Worm (Caenorhabditis elegans) whole organism, L2 larva: ENCODE measurements around the gene dvc-1.

Source experiments
- C34F6.9 ChIP-seq: fragments of 150-350 bp; optimal IDR thresholded peaks from 2 replicates; lab custom pipeline; 2014; ENCODE audit warnings: missing biosample characterization, missing genetic modification characterization
- F13H6.1 ChIP-seq: sonication (generic microtip); optimal IDR thresholded peaks from 2 replicates; lab custom pipeline; 2016; ENCODE audit warnings: missing genetic modification characterization, missing compliant biosample characterization
- R02D3.7 ChIP-seq: fragments of 150-350 bp; optimal IDR thresholded peaks from 2 replicates; lab custom pipeline; 2014; ENCODE audit warnings: missing biosample characterization, missing genetic modification characterization
- Y55F3AM.14 ChIP-seq: fragments of 200-800 bp; sonication (Bioruptor generic); optimal IDR thresholded peaks from 2 replicates; lab custom pipeline; 2018; ENCODE audit warnings: mild to moderate bottlenecking, missing genetic modification characterization, missing compliant biosample characterization
- ZK546.5 ChIP-seq: sonication (generic microtip); optimal IDR thresholded peaks from 2 replicates; lab custom pipeline; 2017; ENCODE audit warnings: missing biosample characterization, missing genetic modification characterization
- alr-1 ChIP-seq: fragments of 150-350 bp; optimal IDR thresholded peaks from 2 replicates; lab custom pipeline; 2014; ENCODE audit warnings: missing biosample characterization, missing genetic modification characterization
- aly-2 ChIP-seq: fragments of 150-350 bp; optimal IDR thresholded peaks from 2 replicates; lab custom pipeline; 2014; ENCODE audit warnings: missing biosample characterization, missing genetic modification characterization
- blmp-1 ChIP-seq: sonication (generic microtip); optimal IDR thresholded peaks from 2 replicates; lab custom pipeline; 2017; ENCODE audit warnings: missing genetic modification characterization, mild to moderate bottlenecking, missing compliant biosample characterization, antibody characterized with exemption, moderate library complexity; ENCODE audit not compliant: insufficient read depth
- ceh-16 ChIP-seq: fragments of 150-350 bp; optimal IDR thresholded peaks from 2 replicates; lab custom pipeline; 2014; ENCODE audit warnings: missing biosample characterization, missing genetic modification characterization
- ceh-82 ChIP-seq: fragments of 150-350 bp; optimal IDR thresholded peaks from 2 replicates; lab custom pipeline; 2014; ENCODE audit warnings: missing biosample characterization, missing genetic modification characterization
- crh-2 ChIP-seq: sonication (generic microtip); optimal IDR thresholded peaks from 2 replicates; lab custom pipeline; 2017; ENCODE audit warnings: missing biosample characterization, missing genetic modification characterization
- dmd-4 ChIP-seq: sonication (generic microtip); optimal IDR thresholded peaks from 2 replicates; lab custom pipeline; 2017; ENCODE audit warnings: missing biosample characterization, missing genetic modification characterization
- egl-27 ChIP-seq: sonication (generic microtip); optimal IDR thresholded peaks from 3 replicates; lab custom pipeline; 2017; ENCODE audit warnings: missing biosample characterization, missing genetic modification reagents, missing genetic modification characterization
- elt-1 ChIP-seq: fragments of 150-350 bp; optimal IDR thresholded peaks from 2 replicates; lab custom pipeline; 2014; ENCODE audit warnings: missing biosample characterization, missing genetic modification characterization
- elt-3 ChIP-seq: sonication (generic microtip); optimal IDR thresholded peaks from 2 replicates; lab custom pipeline; 2017; ENCODE audit warnings: missing biosample characterization, missing genetic modification characterization
- fos-1 ChIP-seq: fragments of 150-350 bp; optimal IDR thresholded peaks from 2 replicates; lab custom pipeline; 2014; ENCODE audit warnings: missing biosample characterization, missing genetic modification characterization
- gmeb-1 ChIP-seq: fragments of 150-350 bp; optimal IDR thresholded peaks from 2 replicates; lab custom pipeline; 2014; ENCODE audit warnings: missing biosample characterization, missing genetic modification characterization
- lin-11 ChIP-seq: fragments of 150-350 bp; sonication (generic microtip); optimal IDR thresholded peaks from 2 replicates; lab custom pipeline; 2014; ENCODE audit warnings: missing biosample characterization, missing genetic modification characterization, inconsistent platforms, mixed read lengths
- lin-39 ChIP-seq: fragments of 150-350 bp; optimal IDR thresholded peaks from 2 replicates; lab custom pipeline; 2014; ENCODE audit warnings: missing biosample characterization, missing genetic modification reagents, missing genetic modification characterization
- lsy-2 ChIP-seq, 2 experiments: fragments of 150-350 bp in 1 of 2; sonication (generic microtip) in 1 of 2; optimal IDR thresholded peaks; 2 replicates each; lab custom pipeline; 2014 to 2017; ENCODE audit warnings: missing biosample characterization in 2 of 2, missing genetic modification characterization in 2 of 2
- mab-5 ChIP-seq: fragments of 150-350 bp; optimal IDR thresholded peaks from 2 replicates; lab custom pipeline; 2014; ENCODE audit warnings: missing biosample characterization, missing genetic modification characterization
- mbf-1 ChIP-seq: sonication (generic microtip); optimal IDR thresholded peaks from 2 replicates; lab custom pipeline; 2017; ENCODE audit warnings: missing biosample characterization, missing genetic modification characterization
- mdl-1 ChIP-seq, 2 experiments: fragments of 150-350 bp in 1 of 2; sonication (generic microtip) in 1 of 2; optimal IDR thresholded peaks; 2 replicates each; lab custom pipeline; 2017; ENCODE audit warnings: missing biosample characterization in 2 of 2, missing genetic modification characterization in 2 of 2
- nhr-10 ChIP-seq: sonication (generic microtip); optimal IDR thresholded peaks from 2 replicates; lab custom pipeline; 2017; ENCODE audit warnings: missing biosample characterization, missing genetic modification characterization
- nhr-11 ChIP-seq: fragments of 150-350 bp; optimal IDR thresholded peaks from 2 replicates; lab custom pipeline; 2014; ENCODE audit warnings: missing biosample characterization, missing genetic modification characterization
- nhr-129 ChIP-seq: fragments of 150-350 bp; optimal IDR thresholded peaks from 2 replicates; lab custom pipeline; 2014; ENCODE audit warnings: missing biosample characterization, missing genetic modification characterization
- nhr-23 ChIP-seq: fragments of 150-350 bp; optimal IDR thresholded peaks from 2 replicates; lab custom pipeline; 2014; ENCODE audit warnings: missing biosample characterization, missing genetic modification reagents, missing genetic modification characterization
- nhr-237 ChIP-seq: fragments of 150-350 bp; optimal IDR thresholded peaks from 2 replicates; lab custom pipeline; 2014; ENCODE audit warnings: missing biosample characterization, missing genetic modification characterization
- nhr-25 ChIP-seq: fragments of 150-350 bp; sonication (generic microtip); optimal IDR thresholded peaks from 3 replicates; lab custom pipeline; 2014; ENCODE audit warnings: missing biosample characterization, missing genetic modification characterization
- nhr-6 ChIP-seq: fragments of 150-350 bp; optimal IDR thresholded peaks from 2 replicates; lab custom pipeline; 2014; ENCODE audit warnings: missing biosample characterization, missing genetic modification characterization
- nhr-77 ChIP-seq: fragments of 150-350 bp; optimal IDR thresholded peaks from 2 replicates; lab custom pipeline; 2014; ENCODE audit warnings: missing biosample characterization, missing genetic modification characterization
- peb-1 ChIP-seq: fragments of 150-350 bp; optimal IDR thresholded peaks from 2 replicates; lab custom pipeline; 2014; ENCODE audit warnings: missing biosample characterization, missing genetic modification characterization
- skn-1 ChIP-seq: sonication (generic microtip); optimal IDR thresholded peaks from 2 replicates; lab custom pipeline; 2017; ENCODE audit warnings: missing biosample characterization, missing genetic modification characterization
- sma-3 ChIP-seq: sonication (generic microtip); optimal IDR thresholded peaks from 2 replicates; lab custom pipeline; 2016; ENCODE audit warnings: missing genetic modification reagents, missing genetic modification characterization, missing compliant biosample characterization
- sma-9 ChIP-seq, 2 experiments: fragments of 150-350 bp in 1 of 2; sonication (generic microtip) in 1 of 2; optimal IDR thresholded peaks; 2 replicates each; lab custom pipeline; 2014 to 2016; ENCODE audit warnings: missing genetic modification characterization in 2 of 2, mild to moderate bottlenecking in 1 of 2, missing biosample characterization in 1 of 2, missing compliant biosample characterization in 1 of 2, missing genetic modification reagents in 1 of 2, moderate library complexity in 1 of 2
- snpc-4 ChIP-seq: fragments of 150-350 bp; optimal IDR thresholded peaks from 2 replicates; lab custom pipeline; 2014; ENCODE audit warnings: missing biosample characterization, missing genetic modification characterization
- unc-55 ChIP-seq: fragments of 150-350 bp; sonication (generic microtip); optimal IDR thresholded peaks from 3 replicates; lab custom pipeline; 2014; ENCODE audit warnings: missing biosample characterization, missing genetic modification reagents, missing genetic modification characterization
- zag-1 ChIP-seq: fragments of 150-350 bp; optimal IDR thresholded peaks from 2 replicates; lab custom pipeline; 2014; ENCODE audit warnings: missing biosample characterization, missing genetic modification characterization
- ztf-1 ChIP-seq: fragments of 200-800 bp; sonication (Bioruptor generic); conservative IDR thresholded peaks from 2 replicates; pipeline ENCODE4 v1.3.6; 2022; ENCODE audit warnings: missing genetic modification characterization, missing compliant biosample characterization
- ztf-11 ChIP-seq: sonication (generic microtip); optimal IDR thresholded peaks from 2 replicates; lab custom pipeline; 2017; ENCODE audit warnings: missing biosample characterization, missing genetic modification characterization
- ztf-4 ChIP-seq: fragments of 150-350 bp; optimal IDR thresholded peaks from 2 replicates; lab custom pipeline; 2014; ENCODE audit warnings: missing biosample characterization, missing genetic modification characterization

Gene dvc-1

ce11 chrV:11220415-11220814, 18.7 kb downstream of the dvc-1 start:
- TF ChIP-seq egl-27 (no peak), lin-39 (no peak), alr-1 (tag; lab: Kevin White, UChicago) (no peak), Y55F3AM.14 (no peak), sma-9 (GFP tag; optimal IDR thresholded peaks at IDR 0.05; lab: Kevin White, UChicago) (no peak), sma-9 (tag; optimal IDR thresholded peaks at IDR 0.05; lab: Kevin White, UChicago) (no peak), unc-55 (no peak), lin-11 (tag; lab: Kevin White, UChicago) (no peak), mbf-1 (tag; lab: Kevin White, UChicago) (no peak), nhr-25 (tag; lab: Kevin White, UChicago) (no peak), ztf-11 (no peak), nhr-6 (tag; lab: Kevin White, UChicago) (no peak), R02D3.7 (tag; lab: Kevin White, UChicago) (no peak), peb-1 (tag; lab: Kevin White, UChicago) (no peak), snpc-4 (no peak), fos-1 (no peak), blmp-1 (tag; lab: Kevin White, UChicago) (no peak), mdl-1 (tag; optimal IDR thresholded peaks at IDR 0.05; lab: Kevin White, UChicago) (no peak), elt-3 (tag; lab: Kevin White, UChicago) (no peak)

ce11 chrV:11217394-11217793, 21.7 kb downstream of the dvc-1 start, which contains the start of gene cyp-29A2:
cyp-29A2 (plus strand) TSS chrV:11217583.
- TF ChIP-seq sma-9 (GFP tag; optimal IDR thresholded peaks at IDR 0.05; lab: Kevin White, UChicago) (peak; percentile 24), sma-9 (tag; optimal IDR thresholded peaks at IDR 0.05; lab: Kevin White, UChicago) (no peak), gmeb-1 (tag; lab: Kevin White, UChicago) (peak; percentile 23), zag-1 (tag; lab: Kevin White, UChicago) (no peak), crh-2 (tag; lab: Kevin White, UChicago) (peak; percentile 28), nhr-129 (tag; lab: Kevin White, UChicago) (peak; percentile 34)

- TF ChIP-seq dmd-4 (tag; lab: Kevin White, UChicago), result no peak
- TF ChIP-seq lsy-2 (tag; optimal IDR thresholded peaks at IDR 0.05; lab: Kevin White, UChicago), result no peak
- no peak for TF ChIP-seq elt-1 (tag; lab: Kevin White, UChicago)
- no peak for TF ChIP-seq nhr-10 (tag; lab: Kevin White, UChicago)
- no peak for TF ChIP-seq ceh-82 (tag; lab: Kevin White, UChicago)
- no peak for TF ChIP-seq ceh-16 (tag; lab: Kevin White, UChicago)
- no peak for TF ChIP-seq F13H6.1 (tag; lab: Kevin White, UChicago)
- no peak for TF ChIP-seq nhr-237 (tag; lab: Kevin White, UChicago)
- no peak for TF ChIP-seq mab-5 (tag; lab: Kevin White, UChicago)
- no peak for TF ChIP-seq gmeb-1 (tag; lab: Kevin White, UChicago)
- no peak for TF ChIP-seq skn-1 (tag; lab: Kevin White, UChicago)
- TF ChIP-seq nhr-23, result no peak
- no peak for TF ChIP-seq lin-39
- TF ChIP-seq C34F6.9 (tag; lab: Kevin White, UChicago), result no peak
These were observed 23.0 kb downstream of the dvc-1 start for ce11 chrV:11216137-11216536.

ce11 chrV:11214569-11214968, 24.6 kb downstream of the dvc-1 start:
- TF ChIP-seq ZK546.5 (tag; lab: Kevin White, UChicago) (no peak), aly-2 (tag; lab: Kevin White, UChicago) (no peak), blmp-1 (tag; lab: Kevin White, UChicago) (no peak), mbf-1 (tag; lab: Kevin White, UChicago) (no peak), ztf-11 (no peak), nhr-25 (tag; lab: Kevin White, UChicago) (no peak), nhr-23 (no peak), ceh-16 (tag; lab: Kevin White, UChicago) (no peak), nhr-77 (no peak), nhr-10 (tag; lab: Kevin White, UChicago) (no peak), elt-3 (tag; lab: Kevin White, UChicago) (no peak), nhr-11 (tag; lab: Kevin White, UChicago) (no peak), nhr-129 (tag; lab: Kevin White, UChicago) (no peak), ztf-4 (tag; lab: Kevin White, UChicago) (no peak), zag-1 (tag; lab: Kevin White, UChicago) (no peak), ztf-1 (GFP tag; lab: Robert Waterston, UW) (no peak), ceh-82 (tag; lab: Kevin White, UChicago) (no peak), sma-3 (GFP tag; lab: Kevin White, UChicago) (no peak)
